Worm (Caenorhabditis elegans): Measurements from ENCODE around the gene ZK177.1.

Gene ZK177.1

DNA sequence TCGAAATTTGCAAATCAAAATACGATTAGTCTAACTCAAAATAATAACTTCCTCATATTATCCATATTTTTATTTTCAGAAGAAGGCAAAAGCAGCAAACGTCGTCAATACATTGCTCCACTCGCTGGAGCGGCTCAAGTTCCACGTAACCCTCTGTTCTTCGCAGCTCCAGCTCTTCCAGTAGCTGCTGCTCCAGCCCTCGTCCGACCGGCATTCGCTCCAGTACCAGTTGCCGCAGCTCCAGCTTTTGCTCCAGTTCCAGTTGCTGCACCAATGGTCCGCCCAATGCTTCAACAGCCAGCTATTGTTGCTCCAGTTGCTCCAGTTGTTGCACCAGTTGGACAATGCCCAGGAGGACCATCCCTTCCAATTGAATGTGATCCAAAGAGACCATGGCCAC lies 50.8 kb downstream of the ZK177.1 start:
- no peak for TF ChIP-seq nhr-12 (tag; optimal IDR thresholded peaks at IDR 0.05)
- no peak for TF ChIP-seq nhr-237 (tag; optimal IDR thresholded peaks at IDR 0.05)
- TF ChIP-seq pqm-1 (tag; optimal IDR thresholded peaks at IDR 0.05): no peak

DNA sequence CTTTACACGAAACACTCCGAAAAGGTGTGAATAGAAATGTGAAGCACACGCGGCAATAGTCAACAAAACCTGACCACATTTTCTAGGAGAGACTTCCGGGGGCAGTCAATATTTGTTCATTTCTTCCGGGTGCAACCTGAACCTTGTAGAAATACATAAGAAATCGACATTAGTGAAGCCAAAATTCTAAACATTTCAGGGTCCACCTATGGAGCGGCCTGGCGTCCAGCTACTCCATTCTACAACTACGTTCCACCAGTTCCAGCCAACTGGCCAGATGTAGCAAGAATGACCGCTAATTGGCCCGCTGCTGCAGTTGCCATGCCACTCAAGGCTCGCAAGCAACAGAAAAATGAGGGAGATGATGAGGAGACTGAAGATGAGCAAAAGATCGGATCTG lies 51.3 kb downstream of the ZK177.1 start:
- no peak for TF ChIP-seq ets-5 (GFP tag; IDR thresholded peaks at IDR 0.05)
- no peak for TF ChIP-seq mep-1 (tag; optimal IDR thresholded peaks at IDR 0.05)
- no peak for TF ChIP-seq lin-14 (GFP tag; optimal IDR thresholded peaks at IDR 0.05)
- no peak for TF ChIP-seq ama-1 (optimal IDR thresholded peaks at IDR 0.05)
- no peak for TF ChIP-seq xbp-1 (tag; optimal IDR thresholded peaks at IDR 0.05)
- no peak for TF ChIP-seq blmp-1 (tag; optimal IDR thresholded peaks at IDR 0.05)
- TF ChIP-seq ceh-8 (GFP tag; optimal IDR thresholded peaks at IDR 0.05): no peak
- no peak for TF ChIP-seq fkh-4 (tag; optimal IDR thresholded peaks at IDR 0.05; ENCODE audit: borderline replicate concordance)
- no peak for TF ChIP-seq C04F5.9 (tag; optimal IDR thresholded peaks at IDR 0.05)
- no peak for TF ChIP-seq mef-2 (tag; optimal IDR thresholded peaks at IDR 0.05)
- TF ChIP-seq mab-9 (GFP tag; IDR thresholded peaks at IDR 0.05): no peak
- no peak for TF ChIP-seq nhr-85 (tag)
- TF ChIP-seq ceh-63 (GFP tag; optimal IDR thresholded peaks at IDR 0.05): no peak
- TF ChIP-seq lin-35 (GFP tag; optimal IDR thresholded peaks at IDR 0.05): no peak
- TF ChIP-seq sox-4 (tag; optimal IDR thresholded peaks at IDR 0.05): no peak
- no peak for TF ChIP-seq nhr-28 (tag; optimal IDR thresholded peaks at IDR 0.05)
